Fruit fly (Drosophila melanogaster) Kc167 (cell line): ENCODE results near the gene CG8072.

Experiments used
- Myc ChIP-seq: fragments of >200 bp; optimal IDR thresholded peaks from 2 replicates; lab custom pipeline; 2017; ENCODE audit warnings: missing external identifiers
- h ChIP-seq: fragments of >200 bp; optimal IDR thresholded peaks from 3 replicates; lab custom pipeline; 2018; ENCODE audit warnings: missing external identifiers
- insv ChIP-seq: fragments of >200 bp; optimal IDR thresholded peaks from 3 replicates; lab custom pipeline; 2018; ENCODE audit warnings: missing external identifiers
- psq ChIP-seq: fragments of >200 bp; optimal IDR thresholded peaks from 2 replicates; lab custom pipeline; 2017; ENCODE audit warnings: missing external identifiers
- ttk ChIP-seq: sonication (Bioruptor generic); optimal IDR thresholded peaks from 2 replicates; lab custom pipeline; 2017; ENCODE audit warnings: missing external identifiers

- TF ChIP-seq psq (lab: Kevin White, UChicago): no peak
- no peak for TF ChIP-seq insv (lab: Kevin White, UChicago)
- no peak for TF ChIP-seq Myc (lab: Kevin White, UChicago)
- no peak for TF ChIP-seq h (lab: Kevin White, UChicago)
- TF ChIP-seq ttk: no peak
Observed at dm6 chr3L:10199644-10200043, 48.0 kb downstream of the CG8072 start.
